Fruit fly (Drosophila melanogaster): ENCODE results near the gene alpha-Est10.

Gene alpha-Est10

DNA sequence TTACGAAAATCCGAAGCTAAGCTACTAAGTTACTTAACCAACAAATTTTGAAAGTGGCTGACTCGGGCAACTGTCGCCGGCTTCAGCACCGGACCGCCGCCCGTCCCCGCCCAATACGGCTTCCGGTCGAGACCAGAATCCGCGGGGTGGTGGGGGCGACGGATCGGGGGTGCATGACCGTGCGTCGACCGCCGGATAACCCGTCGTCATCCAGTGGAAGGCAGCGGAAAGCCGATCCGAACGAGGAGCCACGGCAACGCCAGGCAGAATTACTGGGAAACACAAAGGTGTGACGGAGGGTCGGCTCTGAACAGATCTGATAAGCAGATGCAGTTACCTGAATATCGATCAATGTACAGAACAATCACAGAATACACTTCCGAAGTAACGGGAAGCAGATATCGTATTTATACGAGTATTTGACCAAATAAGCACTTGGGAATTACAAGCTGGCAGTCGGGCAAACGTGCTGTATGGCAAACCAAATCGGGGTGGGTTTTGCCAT is 19.0 kb downstream of the alpha-Est10 start (continued):
- TF ChIP-seq sob (GFP tag; IDR thresholded peaks at IDR 0.05): peak; percentile 77
- TF ChIP-seq CG13123 (GFP tag; optimal IDR thresholded peaks at IDR 0.05): no peak
- peak in 1 of 3 experiments; percentile 96 for TF ChIP-seq Stat92E (GFP tag; optimal IDR thresholded peaks at IDR 0.05)
- TF ChIP-seq dpn (GFP tag; optimal IDR thresholded peaks at IDR 0.05): peak; percentile 41 to 50
- peak; percentile 71 for TF ChIP-seq CG13424 (tag; optimal IDR thresholded peaks at IDR 0.05)
- TF ChIP-seq Sry-β (GFP tag; optimal IDR thresholded peaks at IDR 0.05): no peak
- peak; percentile 2 for TF ChIP-seq CG3838 (GFP tag; optimal IDR thresholded peaks at IDR 0.05)
- TF ChIP-seq CG8765 (GFP tag; IDR thresholded peaks at IDR 0.05): peak; percentile 50
- no peak for TF ChIP-seq Hr39 (optimal IDR thresholded peaks at IDR 0.05)
- TF ChIP-seq cwo (GFP tag; optimal IDR thresholded peaks at IDR 0.05): peak; percentile 50
- peak; percentile 84 for TF ChIP-seq CG12071 (GFP tag; optimal IDR thresholded peaks at IDR 0.05)
- TF ChIP-seq sim (GFP tag; IDR thresholded peaks at IDR 0.05): no peak
- TF ChIP-seq CG4424 (GFP tag; optimal IDR thresholded peaks at IDR 0.05): peak; percentile 16
- peak in 1 of 3 experiments; percentile 59 for TF ChIP-seq lola (GFP tag; optimal IDR thresholded peaks at IDR 0.05)
- TF ChIP-seq emc (GFP tag; optimal IDR thresholded peaks at IDR 0.05): no peak
- peak; percentile 81 for TF ChIP-seq CG6813 (GFP tag; optimal IDR thresholded peaks at IDR 0.05)
- TF ChIP-seq CG10321 (GFP tag; IDR thresholded peaks at IDR 0.05): peak; percentile 57
- TF ChIP-seq CG30020 (tag; optimal IDR thresholded peaks at IDR 0.05): no peak
- TF ChIP-seq Fer3 (tag; optimal IDR thresholded peaks at IDR 0.05): peak; percentile 49
- TF ChIP-seq shn (GFP tag; optimal IDR thresholded peaks at IDR 0.05): peak; percentile 44
- no peak for TF ChIP-seq jigr1 (GFP tag; IDR thresholded peaks at IDR 0.05)
- TF ChIP-seq nerfin-1 (tag; optimal IDR thresholded peaks at IDR 0.05): peak; percentile 73
- peak; percentile 51 for TF ChIP-seq lilli (GFP tag; optimal IDR thresholded peaks at IDR 0.05)
- peak; percentile 24 for TF ChIP-seq CG17385 (GFP tag; optimal IDR thresholded peaks at IDR 0.05)
- TF ChIP-seq lbe (GFP tag; optimal IDR thresholded peaks at IDR 0.05): no peak
- TF ChIP-seq Aef1 (GFP tag; IDR thresholded peaks at IDR 0.05): 0 out of 3 replicates have a peak, but pooled peaks have one; percentile 10
- TF ChIP-seq NC2α (GFP tag; optimal IDR thresholded peaks at IDR 0.05): peak; percentile 41
- TF ChIP-seq CG32532 (GFP tag; IDR thresholded peaks at IDR 0.05): peak; percentile 75
- no peak for TF ChIP-seq br (optimal IDR thresholded peaks at IDR 0.05)
- peak; percentile 61 for TF ChIP-seq CG4360 (GFP tag; IDR thresholded peaks at IDR 0.05)
- TF ChIP-seq her (GFP tag; optimal IDR thresholded peaks at IDR 0.05): peak; percentile 59
- peak; percentile 100 for TF ChIP-seq chinmo (GFP tag; IDR thresholded peaks at IDR 0.05; ENCODE audit: partially characterized antibody)
- TF ChIP-seq repo (GFP tag; optimal IDR thresholded peaks at IDR 0.05): peak; percentile 62
- peak; percentile 91 for TF ChIP-seq nom (GFP tag; optimal IDR thresholded peaks at IDR 0.05)
- TF ChIP-seq tll (GFP tag; optimal IDR thresholded peaks at IDR 0.05): no peak
- TF ChIP-seq CG14710 (tag; optimal IDR thresholded peaks at IDR 0.05): peak; percentile 27
- peak; percentile 49 for TF ChIP-seq CG15696 (tag; optimal IDR thresholded peaks at IDR 0.05)
- peak; percentile 9 for TF ChIP-seq CG2202 (tag; optimal IDR thresholded peaks at IDR 0.05)
- no peak for TF ChIP-seq CG15073 (GFP tag; optimal IDR thresholded peaks at IDR 0.05)
- TF ChIP-seq Lpt (GFP tag; optimal IDR thresholded peaks at IDR 0.05): no peak
- TF ChIP-seq prd (optimal IDR thresholded peaks at IDR 0.05): no peak
- TF ChIP-seq prd (GFP tag; IDR thresholded peaks at IDR 0.05): peak; percentile 62; the same call in 2 of the 3 replicates
- peak; percentile 67 for TF ChIP-seq CG17328 (GFP tag; IDR thresholded peaks at IDR 0.05)
- TF ChIP-seq sc (optimal IDR thresholded peaks at IDR 0.05): no peak
- peak; percentile 25 for TF ChIP-seq sc (GFP tag; optimal IDR thresholded peaks at IDR 0.05)
- TF ChIP-seq CG6654 (GFP tag; optimal IDR thresholded peaks at IDR 0.05): no peak
- TF ChIP-seq CG11085 (GFP tag; IDR thresholded peaks at IDR 0.05): peak; percentile 45; the same call in 1 of the 2 replicates
- TF ChIP-seq gsb-n (tag; optimal IDR thresholded peaks at IDR 0.05): peak; percentile 52
- peak; percentile 53; the same call in 1 of the 2 replicates for TF ChIP-seq wdn (GFP tag; IDR thresholded peaks at IDR 0.05)
- TF ChIP-seq CG13287 (GFP tag; IDR thresholded peaks at IDR 0.05; ENCODE audit: partially characterized antibody): peak; percentile 72
- peak; percentile 50; the same call in 1 of the 2 replicates for TF ChIP-seq cas (GFP tag; IDR thresholded peaks at IDR 0.05)
